Fruit fly (Drosophila melanogaster) whole organism, embryonic: ENCODE results near the gene mEFTs.

ENCODE experiments used
- Antp ChIP-seq: fragments of 200-800 bp; sonication (Bioruptor generic); optimal IDR thresholded peaks from 3 replicates; lab custom pipeline; 2016; ENCODE audit warnings: missing biosample characterization, missing genetic modification characterization
- CG10543 ChIP-seq: fragments of 200-800 bp; sonication (Bioruptor generic); optimal IDR thresholded peaks from 3 replicates; lab custom pipeline; 2017; ENCODE audit warnings: missing biosample characterization, mild to moderate bottlenecking, missing genetic modification characterization, moderate library complexity
- CG11560 ChIP-seq: fragments of 200-800 bp; sonication (Bioruptor generic); IDR thresholded peaks from 3 replicates; pipeline ENCODE4 v1.3.6; 2022; ENCODE audit warnings: missing biosample characterization, missing genetic modification characterization
- CG13424 ChIP-seq: fragments of 200-800 bp; sonication (Bioruptor generic); optimal IDR thresholded peaks from 2 replicates; lab custom pipeline; 2019; ENCODE audit warnings: missing biosample characterization, mild to moderate bottlenecking, missing genetic modification characterization, moderate library complexity
- CG17802 ChIP-seq: fragments of 200-800 bp; sonication (Bioruptor generic); optimal IDR thresholded peaks from 2 replicates; lab custom pipeline; 2018; ENCODE audit warnings: missing biosample characterization, mild to moderate bottlenecking, missing genetic modification characterization, moderate library complexity
- CG18011 ChIP-seq: fragments of 200-800 bp; sonication (Bioruptor generic); optimal IDR thresholded peaks from 2 replicates; lab custom pipeline; 2017; ENCODE audit warnings: missing biosample characterization, missing genetic modification characterization, mild to moderate bottlenecking, moderate library complexity, missing genotype
- CG2199 ChIP-seq: fragments of 200-800 bp; sonication (Bioruptor generic); IDR thresholded peaks from 3 replicates; pipeline ENCODE4 v1.3.6; 2022; ENCODE audit warnings: missing biosample characterization, missing genetic modification characterization
- CG2202 ChIP-seq: fragments of 200-800 bp; sonication (Bioruptor generic); optimal IDR thresholded peaks from 2 replicates; lab custom pipeline; 2018; ENCODE audit warnings: missing biosample characterization, mild to moderate bottlenecking, missing genetic modification characterization
- CG30020 ChIP-seq: fragments of 200-800 bp; optimal IDR thresholded peaks from 2 replicates; lab custom pipeline; 2019; ENCODE audit warnings: missing biosample characterization, mild to moderate bottlenecking, missing genetic modification characterization, moderate library complexity
- CG3281 ChIP-seq: fragments of 200-800 bp; sonication (Bioruptor generic); optimal IDR thresholded peaks from 3 replicates; lab custom pipeline; 2017; ENCODE audit warnings: missing biosample characterization, mild to moderate bottlenecking, missing genetic modification characterization
- CG4617 ChIP-seq: fragments of 200-800 bp; sonication (Bioruptor generic); optimal IDR thresholded peaks from 3 replicates; lab custom pipeline; 2016; ENCODE audit warnings: missing biosample characterization, missing genetic modification characterization, borderline replicate concordance
- CG4854 ChIP-seq: fragments of 200-800 bp; sonication (Bioruptor generic); optimal IDR thresholded peaks from 2 replicates; lab custom pipeline; 2016; ENCODE audit warnings: missing biosample characterization, missing genetic modification characterization, inconsistent platforms
- CG5245 ChIP-seq: fragments of 200-800 bp; sonication (Bioruptor generic); optimal IDR thresholded peaks from 3 replicates; lab custom pipeline; 2016; ENCODE audit warnings: missing biosample characterization, missing genetic modification characterization
- CG6791 ChIP-seq: fragments of 200-800 bp; sonication (Bioruptor generic); IDR thresholded peaks from 3 replicates; pipeline ENCODE4 v1.3.6; 2022; ENCODE audit warnings: missing biosample characterization, missing genetic modification characterization; ENCODE audit not compliant: partially characterized antibody
- CG6854 ChIP-seq: fragments of 200-800 bp; sonication (Bioruptor generic); optimal IDR thresholded peaks from 3 replicates; lab custom pipeline; 2017; ENCODE audit warnings: missing biosample characterization, mild to moderate bottlenecking, missing genetic modification characterization
- CG7357 ChIP-seq: fragments of 200-800 bp; sonication (Bioruptor generic); IDR thresholded peaks from 3 replicates; pipeline ENCODE4 v1.3.6; 2022; ENCODE audit warnings: missing biosample characterization, missing genetic modification characterization
- CG7372 ChIP-seq: fragments of 200-800 bp; sonication (Bioruptor generic); IDR thresholded peaks from 2 replicates; pipeline ENCODE4 v1.3.6; 2022; ENCODE audit warnings: missing biosample characterization, missing genetic modification characterization
- CG7786 ChIP-seq: fragments of 200-800 bp; sonication (Bioruptor generic); optimal IDR thresholded peaks from 2 replicates; lab custom pipeline; 2016; ENCODE audit warnings: missing biosample characterization, missing genetic modification characterization
- CG8478 ChIP-seq: fragments of >200 bp; optimal IDR thresholded peaks from 2 replicates; lab custom pipeline; 2018
- CG9932 ChIP-seq: fragments of 200-800 bp; sonication (Bioruptor generic); IDR thresholded peaks from 2 replicates; pipeline ENCODE4 v1.3.6; 2022; ENCODE audit warnings: missing biosample characterization, missing genetic modification characterization
- Dll ChIP-seq: fragments of 200-800 bp; sonication (Bioruptor generic); IDR thresholded peaks from 4 replicates; pipeline ENCODE4 v1.3.6; 2022; ENCODE audit warnings: missing biosample characterization, missing genetic modification characterization; ENCODE audit not compliant: partially characterized antibody
- Drgx ChIP-seq: fragments of 200-800 bp; sonication (Bioruptor generic); IDR thresholded peaks from 2 replicates; pipeline ENCODE4 v1.3.6; 2022; ENCODE audit warnings: missing biosample characterization, missing genetic modification characterization
- HLH3B ChIP-seq: fragments of 200-800 bp; sonication (Bioruptor generic); IDR thresholded peaks from 2 replicates; pipeline ENCODE4 v1.3.6; 2022; ENCODE audit warnings: missing biosample characterization, missing genetic modification characterization
- HLH54F ChIP-seq: fragments of 200-800 bp; sonication (Bioruptor generic); optimal IDR thresholded peaks from 3 replicates; lab custom pipeline; 2016; ENCODE audit warnings: missing biosample characterization, missing genetic modification characterization
- Lim3 ChIP-seq: fragments of 200-800 bp; sonication (Bioruptor generic); IDR thresholded peaks from 2 replicates; pipeline ENCODE4 v1.3.6; 2022; ENCODE audit warnings: missing biosample characterization, missing genetic modification characterization
- Lpt ChIP-seq: fragments of >200 bp; optimal IDR thresholded peaks from 2 replicates; lab custom pipeline; 2018; ENCODE audit warnings: missing biosample characterization, missing genetic modification characterization
- MBD-R2 ChIP-seq: fragments of 200-800 bp; sonication (Bioruptor generic); IDR thresholded peaks from 2 replicates; pipeline ENCODE4 v1.3.6; 2022; ENCODE audit warnings: missing biosample characterization, missing genetic modification characterization
- Mrtf ChIP-seq: fragments of 200-800 bp; sonication (Bioruptor generic); IDR thresholded peaks from 3 replicates; pipeline ENCODE4 v1.3.6; 2022; ENCODE audit warnings: missing biosample characterization, missing genetic modification characterization
- Nf-YB ChIP-seq: fragments of 200-800 bp; sonication (Bioruptor generic); optimal IDR thresholded peaks from 3 replicates; lab custom pipeline; 2019; ENCODE audit warnings: missing biosample characterization, mild to moderate bottlenecking, missing genetic modification characterization, moderate library complexity
- Opbp ChIP-seq: fragments of 200-800 bp; sonication (Bioruptor generic); IDR thresholded peaks from 3 replicates; pipeline ENCODE4 v1.3.6; 2022; ENCODE audit warnings: missing biosample characterization, missing genetic modification characterization; ENCODE audit not compliant: partially characterized antibody
- Ravus ChIP-seq: fragments of 200-800 bp; sonication (Bioruptor generic); IDR thresholded peaks from 2 replicates; pipeline ENCODE4 v1.3.6; 2022; ENCODE audit warnings: missing biosample characterization, missing genetic modification characterization
- Sin3A ChIP-seq: fragments of >200 bp; optimal IDR thresholded peaks from 2 replicates; lab custom pipeline; 2018
- Sox100B ChIP-seq: fragments of 200-800 bp; sonication (Bioruptor generic); optimal IDR thresholded peaks from 3 replicates; lab custom pipeline; 2018; ENCODE audit warnings: missing biosample characterization, mild to moderate bottlenecking, missing genetic modification characterization
- Ssrp ChIP-seq: fragments of 200-800 bp; sonication (Bioruptor generic); optimal IDR thresholded peaks from 2 replicates; lab custom pipeline; 2018; ENCODE audit warnings: missing biosample characterization, mild to moderate bottlenecking, missing genetic modification characterization, moderate library complexity
- Taf1 ChIP-seq: fragments of 200-800 bp; sonication (Bioruptor generic); IDR thresholded peaks from 2 replicates; pipeline ENCODE4 v1.3.6; 2022; ENCODE audit warnings: missing biosample characterization, missing genetic modification characterization
- Xbp1 ChIP-seq: fragments of 200-800 bp; sonication (Bioruptor generic); optimal IDR thresholded peaks from 3 replicates; lab custom pipeline; 2016; ENCODE audit warnings: missing biosample characterization, mild to moderate bottlenecking, missing genetic modification characterization
- dati ChIP-seq: fragments of 200-800 bp; sonication (Bioruptor generic); IDR thresholded peaks from 2 replicates; pipeline ENCODE4 v1.3.6; 2022; ENCODE audit warnings: missing biosample characterization, missing genetic modification characterization
- dysf ChIP-seq: fragments of 200-800 bp; sonication (Bioruptor generic); IDR thresholded peaks from 3 replicates; pipeline ENCODE4 v1.3.6; 2022; ENCODE audit warnings: missing biosample characterization, missing genetic modification characterization
- grau ChIP-seq: fragments of 200-800 bp; optimal IDR thresholded peaks from 3 replicates; lab custom pipeline; 2019; ENCODE audit warnings: missing biosample characterization, mild to moderate bottlenecking, missing genetic modification characterization, moderate library complexity
- gsb-n ChIP-seq: fragments of 200-800 bp; sonication (Bioruptor generic); optimal IDR thresholded peaks from 3 replicates; lab custom pipeline; 2018; ENCODE audit warnings: missing biosample characterization, mild to moderate bottlenecking, missing genetic modification characterization
- her ChIP-seq: fragments of 200-800 bp; sonication (Bioruptor generic); optimal IDR thresholded peaks from 2 replicates; lab custom pipeline; 2016; ENCODE audit warnings: missing biosample characterization, missing genetic modification characterization
- jing ChIP-seq: fragments of 200-800 bp; sonication (Bioruptor generic); optimal IDR thresholded peaks from 2 replicates; lab custom pipeline; 2018; ENCODE audit warnings: missing biosample characterization, mild to moderate bottlenecking, missing genetic modification characterization
- oc ChIP-seq: fragments of 200-800 bp; sonication (Bioruptor generic); optimal IDR thresholded peaks from 2 replicates; lab custom pipeline; 2018; ENCODE audit warnings: missing biosample characterization, mild to moderate bottlenecking, missing genetic modification characterization, moderate library complexity
- p53 ChIP-seq: fragments of 200-800 bp; sonication (Bioruptor generic); optimal IDR thresholded peaks from 2 replicates; lab custom pipeline; 2016; ENCODE audit warnings: missing biosample characterization, missing genetic modification characterization
- pzg ChIP-seq: fragments of 200-800 bp; sonication (Bioruptor generic); optimal IDR thresholded peaks from 3 replicates; lab custom pipeline; 2018; ENCODE audit warnings: missing biosample characterization, mild to moderate bottlenecking, missing genetic modification characterization, moderate library complexity
- stc ChIP-seq: fragments of 200-800 bp; sonication (Bioruptor generic); IDR thresholded peaks from 2 replicates; pipeline ENCODE4 v1.3.6; 2022; ENCODE audit warnings: missing biosample characterization, missing genetic modification characterization
- sug ChIP-seq: fragments of 200-800 bp; optimal IDR thresholded peaks from 2 replicates; lab custom pipeline; 2019; ENCODE audit warnings: missing biosample characterization, mild to moderate bottlenecking, missing genetic modification characterization, moderate library complexity
- trem ChIP-seq: fragments of 200-800 bp; optimal IDR thresholded peaks from 3 replicates; lab custom pipeline; 2019; ENCODE audit warnings: missing biosample characterization, mild to moderate bottlenecking, missing genetic modification characterization, moderate library complexity
- twi ChIP-seq: fragments of 200-800 bp; optimal IDR thresholded peaks from 2 replicates; lab custom pipeline; 2019; ENCODE audit warnings: missing biosample characterization, mild to moderate bottlenecking, missing genetic modification characterization, moderate library complexity
- vfl ChIP-seq: fragments of 200-800 bp; sonication (Bioruptor generic); optimal IDR thresholded peaks from 2 replicates; lab custom pipeline; 2016; ENCODE audit warnings: missing biosample characterization, missing genetic modification characterization
- vnd ChIP-seq: fragments of 200-800 bp; sonication (Bioruptor generic); IDR thresholded peaks from 3 replicates; pipeline ENCODE4 v1.3.6; 2022; ENCODE audit warnings: missing biosample characterization, missing genetic modification characterization; ENCODE audit not compliant: partially characterized antibody

Gene mEFTs

DNA sequence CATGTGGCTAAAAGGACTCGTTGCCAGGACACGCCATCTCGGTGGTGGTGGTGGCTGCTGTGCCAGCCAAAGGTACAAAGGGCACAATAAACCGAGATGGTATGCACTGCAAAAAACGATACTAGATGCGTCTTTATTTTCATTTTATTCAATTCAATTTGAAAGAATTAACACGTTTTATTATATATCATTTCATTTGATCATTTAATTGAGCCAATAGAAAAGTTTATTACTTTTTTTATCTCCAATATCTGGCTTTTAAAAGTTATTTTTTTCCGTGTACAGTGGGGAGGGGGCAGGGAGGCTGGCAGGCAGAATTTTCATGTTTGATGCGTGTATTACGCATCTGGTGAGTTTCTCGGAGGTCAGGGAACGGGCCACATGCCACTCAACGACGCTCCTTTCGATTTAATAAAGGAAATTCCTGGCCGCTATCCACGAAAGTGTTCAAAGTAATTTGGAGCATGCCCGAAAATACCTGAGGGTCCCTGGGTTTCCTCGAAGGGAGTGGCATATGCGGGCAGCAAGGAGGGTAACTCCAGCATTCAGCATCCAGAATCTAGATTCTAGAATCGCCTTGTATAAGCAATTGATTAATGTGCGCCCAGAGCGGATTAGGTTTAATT lies 13.3 kb upstream of the mEFTs start (continued):
- TF ChIP-seq vnd (GFP tag; lab: Robert Waterston, UW) (no peak), CG9932 (GFP tag; lab: Robert Waterston, UW) (peak; percentile 69), CG7786 (peak; percentile 64), Lpt (GFP tag; lab: Kevin White, UChicago) (no peak), CG10543 (GFP tag; lab: Kevin White, UChicago) (peak; percentile 88), Lim3 (GFP tag; lab: Robert Waterston, UW) (peak; percentile 41; the same call in 1 of the 2 replicates), CG8478 (lab: Kevin White, UChicago) (no peak), CG4854 (GFP tag; lab: Kevin White, UChicago) (no peak), CG7357 (peak; percentile 80), twi (peak; percentile 86), Sin3A (lab: Kevin White, UChicago) (no peak), sug (tag; lab: Kevin White, UChicago) (no peak), pzg (GFP tag; lab: Kevin White, UChicago) (no peak), Ravus (GFP tag; lab: Robert Waterston, UW) (peak; percentile 35), trem (tag; lab: Kevin White, UChicago) (peak; percentile 90), Taf1 (GFP tag; lab: Robert Waterston, UW) (peak; percentile 41; the same call in 1 of the 2 replicates), CG17802 (peak; percentile 60), oc (tag; lab: Kevin White, UChicago) (peak; percentile 80), Antp (GFP tag; lab: Kevin White, UChicago) (peak; percentile 77), HLH3B (GFP tag; lab: Robert Waterston, UW) (peak; percentile 83), CG4617 (GFP tag; lab: Kevin White, UChicago) (no peak), CG2202 (tag; lab: Kevin White, UChicago) (peak; percentile 85), CG6791 (no peak), CG5245 (GFP tag; lab: Kevin White, UChicago) (peak; percentile 80), Ssrp (tag; lab: Kevin White, UChicago) (peak; percentile 89), CG13424 (tag; lab: Kevin White, UChicago) (peak; percentile 94), HLH54F (GFP tag; lab: Kevin White, UChicago) (peak; percentile 67), Mrtf (GFP tag; lab: Robert Waterston, UW) (peak; percentile 76; the same call in 2 of the 3 replicates), CG18011 (GFP tag; lab: Kevin White, UChicago) (no peak), Opbp (GFP tag; lab: Robert Waterston, UW) (no peak), jing (GFP tag; lab: Kevin White, UChicago) (peak; percentile 48), vfl (no peak), CG3281 (GFP tag; lab: Kevin White, UChicago) (peak; percentile 81), grau (tag; lab: Kevin White, UChicago) (peak; percentile 89), stc (GFP tag; lab: Robert Waterston, UW) (peak; percentile 89), gsb-n (peak; percentile 87), CG11560 (peak; percentile 78), p53 (GFP tag; lab: Kevin White, UChicago) (no peak), Xbp1 (peak; percentile 85), CG30020 (tag; lab: Kevin White, UChicago) (peak; percentile 68), CG7372 (GFP tag; lab: Robert Waterston, UW) (peak; percentile 69), Nf-YB (peak; percentile 75), CG6854 (GFP tag; lab: Kevin White, UChicago) (peak; percentile 77), Dll (no peak), her (no peak), dysf (GFP tag; lab: Robert Waterston, UW) (peak; percentile 87; the same call in 2 of the 3 replicates), Sox100B (GFP tag; lab: Kevin White, UChicago) (peak; percentile 85), dati (GFP tag; lab: Robert Waterston, UW) (no peak; the same call in 1 of the 2 replicates), CG2199 (GFP tag; lab: Robert Waterston, UW) (peak; percentile 86; the same call in 2 of the 3 replicates), MBD-R2 (GFP tag; lab: Robert Waterston, UW) (peak; percentile 56; the same call in 1 of the 2 replicates), Drgx (GFP tag; lab: Robert Waterston, UW) (no peak)
